Worm (Caenorhabditis elegans) whole organism, L1 larva: Measurements from ENCODE around the gene Y67A10A.11.

Experiments
- C16A3.4 ChIP-seq: fragments of 150-350 bp; optimal IDR thresholded peaks from 2 replicates; lab custom pipeline; 2014; ENCODE audit warnings: missing biosample characterization, missing genetic modification characterization
- C34B4.2 ChIP-seq: sonication (generic microtip); optimal IDR thresholded peaks from 2 replicates; lab custom pipeline; 2017; ENCODE audit warnings: mild to moderate bottlenecking, missing genetic modification characterization, missing compliant biosample characterization
- alr-1 ChIP-seq: fragments of 200-800 bp; sonication (Bioruptor generic); optimal IDR thresholded peaks from 2 replicates; lab custom pipeline; 2018; ENCODE audit warnings: borderline replicate concordance, mild to moderate bottlenecking, missing genetic modification characterization, missing compliant biosample characterization
- aly-2 ChIP-seq: fragments of 150-350 bp; optimal IDR thresholded peaks from 2 replicates; lab custom pipeline; 2014; ENCODE audit warnings: missing biosample characterization, missing genetic modification characterization
- blmp-1 ChIP-seq: fragments of 150-350 bp; optimal IDR thresholded peaks from 2 replicates; lab custom pipeline; 2014; ENCODE audit warnings: missing biosample characterization, missing genetic modification characterization
- ceh-8 ChIP-seq: fragments of 200-800 bp; sonication (Bioruptor generic); optimal IDR thresholded peaks from 2 replicates; lab custom pipeline; 2018; ENCODE audit warnings: mild to moderate bottlenecking, missing genetic modification characterization, moderate library complexity, missing compliant biosample characterization
- ceh-82 ChIP-seq, 3 experiments: fragments of 150-350 bp in 1 of 3; sonication (generic microtip) in 2 of 3; optimal IDR thresholded peaks; 2 replicates each; lab custom pipeline; 2014 to 2017; ENCODE audit warnings: missing biosample characterization in 3 of 3, missing genetic modification characterization in 3 of 3
- ceh-88 ChIP-seq: fragments of 200-800 bp; sonication (Bioruptor generic); IDR thresholded peaks from 2 replicates; pipeline ENCODE4 v1.3.6; 2022; ENCODE audit warnings: missing genetic modification characterization, missing compliant biosample characterization
- ceh-90 ChIP-seq: sonication (generic microtip); optimal IDR thresholded peaks from 2 replicates; lab custom pipeline; 2016; ENCODE audit warnings: missing genetic modification characterization, missing compliant biosample characterization
- dpl-1 ChIP-seq, 3 experiments: fragments of 150-350 bp in 2 of 3; sonication (generic microtip) in 1 of 3; optimal IDR thresholded peaks; 2 replicates each; lab custom pipeline; 2014 to 2017; ENCODE audit warnings: missing biosample characterization in 3 of 3, missing genetic modification characterization in 3 of 3, missing genetic modification reagents in 3 of 3
- dsc-1 ChIP-seq: sonication (generic microtip); optimal IDR thresholded peaks from 2 replicates; lab custom pipeline; 2016; ENCODE audit warnings: mild to moderate bottlenecking, missing genetic modification characterization, missing compliant biosample characterization
- efl-1 ChIP-seq, 4 experiments: fragments of 150-350 bp; optimal IDR thresholded peaks in 3 of 4; peaks in 1 of 4; 1 replicate in 1 of 4; 2 replicates in 3 of 4; lab custom pipeline; 2014; ENCODE audit warnings: missing biosample characterization in 2 of 4, missing genetic modification characterization in 2 of 4, missing genetic modification reagents in 2 of 4
- efl-3 ChIP-seq: fragments of 200-800 bp; sonication (Bioruptor generic); optimal IDR thresholded peaks from 2 replicates; lab custom pipeline; 2018; ENCODE audit warnings: mild to moderate bottlenecking, missing genetic modification characterization, missing compliant biosample characterization
- elt-2 ChIP-seq: sonication (generic microtip); optimal IDR thresholded peaks from 2 replicates; lab custom pipeline; 2016; ENCODE audit warnings: missing genetic modification characterization, mild to moderate bottlenecking, inconsistent platforms, missing compliant biosample characterization, missing genetic modification reagents
- ets-5 ChIP-seq: fragments of 200-800 bp; sonication (Bioruptor generic); IDR thresholded peaks from 2 replicates; pipeline ENCODE4 v1.3.6; 2022; ENCODE audit warnings: missing genetic modification characterization, missing compliant biosample characterization
- fkh-4 ChIP-seq: sonication (generic microtip); optimal IDR thresholded peaks from 2 replicates; lab custom pipeline; 2016; ENCODE audit warnings: missing compliant biosample characterization, missing genetic modification characterization, borderline replicate concordance
- fkh-8 ChIP-seq: sonication (generic microtip); optimal IDR thresholded peaks from 2 replicates; lab custom pipeline; 2016; ENCODE audit warnings: mild to moderate bottlenecking, missing genetic modification characterization, missing compliant biosample characterization
- fos-1 ChIP-seq: fragments of 150-350 bp; optimal IDR thresholded peaks from 2 replicates; lab custom pipeline; 2014; ENCODE audit warnings: missing biosample characterization, missing genetic modification characterization
- hlh-4 ChIP-seq: sonication (generic microtip); optimal IDR thresholded peaks from 2 replicates; lab custom pipeline; 2016; ENCODE audit warnings: mild to moderate bottlenecking, missing genetic modification characterization, missing compliant biosample characterization
- hpl-2 ChIP-seq: fragments of 150-350 bp; optimal IDR thresholded peaks from 2 replicates; lab custom pipeline; 2014; ENCODE audit warnings: missing biosample characterization, missing genetic modification reagents, missing genetic modification characterization
- irx-1 ChIP-seq: sonication (generic microtip); optimal IDR thresholded peaks from 2 replicates; lab custom pipeline; 2016; ENCODE audit warnings: missing genetic modification characterization, missing compliant biosample characterization
- isw-1 ChIP-seq: fragments of 200-800 bp; sonication (Bioruptor generic); IDR thresholded peaks from 2 replicates; pipeline ENCODE4 v1.3.6; 2022; ENCODE audit warnings: missing genetic modification characterization, missing compliant biosample characterization
- lin-14 ChIP-seq: fragments of 200-800 bp; sonication (Bioruptor generic); optimal IDR thresholded peaks from 2 replicates; lab custom pipeline; 2018; ENCODE audit warnings: mild to moderate bottlenecking, missing genetic modification characterization, moderate library complexity, missing compliant biosample characterization
- mab-9 ChIP-seq: fragments of 200-800 bp; sonication (Bioruptor generic); IDR thresholded peaks from 2 replicates; pipeline ENCODE4 v1.3.6; 2022; ENCODE audit warnings: missing genetic modification reagents, missing genetic modification characterization, missing compliant biosample characterization
- mdl-1 ChIP-seq, 2 experiments: fragments of 150-350 bp; optimal IDR thresholded peaks; 2 replicates each; lab custom pipeline; 2014 to 2017; ENCODE audit warnings: missing biosample characterization in 2 of 2, missing genetic modification characterization in 2 of 2, inconsistent platforms in 1 of 2
- mef-2 ChIP-seq: fragments of 150-350 bp; optimal IDR thresholded peaks from 2 replicates; lab custom pipeline; 2014; ENCODE audit warnings: missing biosample characterization, missing genetic modification characterization
- mep-1 ChIP-seq: fragments of 150-350 bp; optimal IDR thresholded peaks from 2 replicates; lab custom pipeline; 2014; ENCODE audit warnings: missing biosample characterization, missing genetic modification characterization
- nhr-12 ChIP-seq: sonication (generic microtip); optimal IDR thresholded peaks from 2 replicates; lab custom pipeline; 2017; ENCODE audit warnings: missing biosample characterization, missing genetic modification characterization
- nhr-19 ChIP-seq: fragments of 200-800 bp; sonication (Bioruptor generic); conservative IDR thresholded peaks from 2 replicates; pipeline ENCODE4 v1.3.6; 2022; ENCODE audit warnings: missing genetic modification characterization, missing compliant biosample characterization
- nhr-47 ChIP-seq: sonication (generic microtip); optimal IDR thresholded peaks from 2 replicates; lab custom pipeline; 2016; ENCODE audit warnings: mild to moderate bottlenecking, missing genetic modification characterization, moderate library complexity, missing compliant biosample characterization
- nhr-71 ChIP-seq: sonication (generic microtip); optimal IDR thresholded peaks from 2 replicates; lab custom pipeline; 2016; ENCODE audit warnings: mild to moderate bottlenecking, missing genetic modification characterization, moderate library complexity, missing compliant biosample characterization
- nhr-77 ChIP-seq: fragments of 150-350 bp; optimal IDR thresholded peaks from 2 replicates; lab custom pipeline; 2014; ENCODE audit warnings: missing biosample characterization, missing genetic modification characterization
- nhr-84 ChIP-seq: sonication (generic microtip); optimal IDR thresholded peaks from 2 replicates; lab custom pipeline; 2017; ENCODE audit warnings: missing biosample characterization, missing genetic modification characterization
- pag-3 ChIP-seq: sonication (generic microtip); optimal IDR thresholded peaks from 2 replicates; lab custom pipeline; 2017; ENCODE audit warnings: missing genetic modification characterization, mild to moderate bottlenecking, missing compliant biosample characterization, antibody characterized with exemption, borderline replicate concordance; ENCODE audit not compliant: insufficient read depth
- pax-3 ChIP-seq: fragments of 200-800 bp; sonication (Bioruptor generic); optimal IDR thresholded peaks from 2 replicates; lab custom pipeline; 2018; ENCODE audit warnings: mild to moderate bottlenecking, missing genetic modification characterization, moderate library complexity, missing compliant biosample characterization
- skn-1 ChIP-seq: fragments of 150-350 bp; optimal IDR thresholded peaks from 2 replicates; lab custom pipeline; 2014; ENCODE audit warnings: missing biosample characterization, missing genetic modification characterization
- snu-23 ChIP-seq: sonication (generic microtip); optimal IDR thresholded peaks from 2 replicates; lab custom pipeline; 2016; ENCODE audit warnings: missing genetic modification characterization, missing compliant biosample characterization
- sox-4 ChIP-seq: sonication (generic microtip); optimal IDR thresholded peaks from 2 replicates; lab custom pipeline; 2016; ENCODE audit warnings: missing genetic modification characterization, missing compliant biosample characterization
- sup-37 ChIP-seq: fragments of 200-800 bp; sonication (Bioruptor generic); optimal IDR thresholded peaks from 2 replicates; lab custom pipeline; 2018; ENCODE audit warnings: mild to moderate bottlenecking, missing genetic modification characterization, missing compliant biosample characterization
- unc-130 ChIP-seq: fragments of 150-350 bp; optimal IDR thresholded peaks from 2 replicates; lab custom pipeline; 2017; ENCODE audit warnings: missing biosample characterization, missing genetic modification characterization, inconsistent platforms
- unc-62 ChIP-seq: fragments of 150-350 bp; optimal IDR thresholded peaks from 2 replicates; lab custom pipeline; 2014; ENCODE audit warnings: missing biosample characterization, missing genetic modification reagents, missing genetic modification characterization
- unc-98 ChIP-seq: fragments of 200-800 bp; sonication (Bioruptor generic); IDR thresholded peaks from 2 replicates; pipeline ENCODE4 v1.3.6; 2022; ENCODE audit warnings: missing genetic modification characterization, missing compliant biosample characterization
- vab-15 ChIP-seq: sonication (generic microtip); optimal IDR thresholded peaks from 2 replicates; lab custom pipeline; 2017; ENCODE audit warnings: missing genotype, mild to moderate bottlenecking, missing genetic modification characterization, missing compliant biosample characterization
- ztf-11 ChIP-seq, 2 experiments: sonication (generic microtip); optimal IDR thresholded peaks; 2 replicates each; lab custom pipeline; 2016 to 2017; ENCODE audit warnings: missing genetic modification characterization in 2 of 2, missing biosample characterization in 1 of 2, missing compliant biosample characterization in 1 of 2

Y67A10A.11 gene

ce11 chrIV:14318054-14318453 is 21.7 kb upstream of the Y67A10A.11 start:
- TF ChIP-seq mdl-1 (tag; optimal IDR thresholded peaks at IDR 0.05; lab: Kevin White, UChicago) = no peak
- no peak for TF ChIP-seq pag-3 (tag; lab: Kevin White, UChicago)
- no peak for TF ChIP-seq aly-2 (tag; lab: Kevin White, UChicago)
- TF ChIP-seq nhr-77 (tag; lab: Kevin White, UChicago) = no peak
- no peak for TF ChIP-seq ceh-8 (GFP tag; lab: Kevin White, UChicago)
- TF ChIP-seq ceh-90 (tag; lab: Kevin White, UChicago) = no peak
- no peak for TF ChIP-seq nhr-71
- TF ChIP-seq unc-98 (GFP tag; lab: Robert Waterston, UW) = no peak
- no peak for TF ChIP-seq ztf-11 (tag; optimal IDR thresholded peaks at IDR 0.05; lab: Kevin White, UChicago)
- no peak for TF ChIP-seq alr-1 (tag; lab: Kevin White, UChicago)
- no peak for TF ChIP-seq irx-1 (tag; lab: Kevin White, UChicago)
- no peak for TF ChIP-seq vab-15 (tag; lab: Kevin White, UChicago)
- no peak for TF ChIP-seq mep-1 (tag; lab: Kevin White, UChicago)
- no peak for TF ChIP-seq ceh-82 (tag; optimal IDR thresholded peaks at IDR 0.05; lab: Kevin White, UChicago)
- no peak for TF ChIP-seq mef-2 (tag; lab: Kevin White, UChicago)
- TF ChIP-seq sup-37 (GFP tag; lab: Kevin White, UChicago) = no peak

- TF ChIP-seq unc-130 = no peak
- no peak for TF ChIP-seq fkh-8
- TF ChIP-seq efl-3 (GFP tag; lab: Kevin White, UChicago) = no peak
- TF ChIP-seq fkh-4 (tag; lab: Kevin White, UChicago) = no peak
- no peak for TF ChIP-seq nhr-12 (tag; lab: Kevin White, UChicago)
- no peak for TF ChIP-seq alr-1 (tag; lab: Kevin White, UChicago)
- no peak for TF ChIP-seq nhr-47 (tag; lab: Kevin White, UChicago)
- no peak for TF ChIP-seq ceh-88 (GFP tag; lab: Robert Waterston, UW)
- TF ChIP-seq ceh-82 (tag; optimal IDR thresholded peaks at IDR 0.05; lab: Kevin White, UChicago) = no peak
Measured at ce11 chrIV:14321655-14322054, 18.1 kb upstream of the Y67A10A.11 start, which contains the start of gene fbxa-126. Gene fbxa-126, minus strand, starts transcription at chrIV:14321755.

- TF ChIP-seq irx-1 (tag; lab: Kevin White, UChicago) (no peak), efl-1 (optimal IDR thresholded peaks at IDR 0.05; lab: Kevin White, UChicago) (no peak), efl-1 (GFP tag; optimal IDR thresholded peaks at IDR 0.05 in 1 of 2; lab: Kevin White, UChicago) (no peak), blmp-1 (tag; lab: Kevin White, UChicago) (no peak), snu-23 (GFP tag; lab: Kevin White, UChicago) (no peak), elt-2 (tag; lab: Kevin White, UChicago) (no peak), isw-1 (no peak)
Measured at ce11 chrIV:14326283-14326682, 13.5 kb upstream of the Y67A10A.11 start, which contains the start of gene fbxa-83. Gene fbxa-83, minus strand, starts transcription at chrIV:14326383.

ce11 chrIV:14326694-14327298 is 13.0 kb upstream of the Y67A10A.11 start:
- TF ChIP-seq nhr-19 (GFP tag; lab: Robert Waterston, UW) = peak; percentile 93
- TF ChIP-seq ets-5 (GFP tag; lab: Robert Waterston, UW) = no peak
- peak; percentile 26 for TF ChIP-seq C34B4.2 (tag; lab: Kevin White, UChicago)
- peak in 2 of 3 experiments; percentile 22 to 36 for TF ChIP-seq dpl-1 (GFP tag; optimal IDR thresholded peaks at IDR 0.05; lab: Kevin White, UChicago)
- TF ChIP-seq nhr-84 = no peak
- peak; percentile 36 for TF ChIP-seq fos-1 (tag; lab: Kevin White, UChicago)
- TF ChIP-seq pax-3 (tag; lab: Kevin White, UChicago) = peak; percentile 56
- TF ChIP-seq mep-1 (tag; lab: Kevin White, UChicago) = peak; percentile 41
- TF ChIP-seq C16A3.4 = peak; percentile 19
- no peak for TF ChIP-seq lin-14 (GFP tag; lab: Kevin White, UChicago)
- TF ChIP-seq pag-3 (tag; lab: Kevin White, UChicago) = no peak
- peak; percentile 93 for TF ChIP-seq nhr-71
- TF ChIP-seq ceh-82 (tag; optimal IDR thresholded peaks at IDR 0.05; lab: Kevin White, UChicago) = peak; percentile 19 to 59 (median 47)
- TF ChIP-seq sox-4 (tag; lab: Kevin White, UChicago) = peak; percentile 18
- TF ChIP-seq dsc-1 (tag; lab: Kevin White, UChicago) = peak; percentile 70
- TF ChIP-seq skn-1 (tag; lab: Kevin White, UChicago) = no peak
- no peak for TF ChIP-seq unc-62
- peak; percentile 60; the same call in 1 of the 2 replicates for TF ChIP-seq mab-9 (GFP tag; lab: Robert Waterston, UW)
- TF ChIP-seq mdl-1 (tag; optimal IDR thresholded peaks at IDR 0.05; lab: Kevin White, UChicago) = peak; percentile 11 to 68
- TF ChIP-seq hlh-4 (tag; lab: Kevin White, UChicago) = no peak
- peak; percentile 9 for TF ChIP-seq hpl-2 (GFP tag; lab: Kevin White, UChicago)
